Fruit fly (Drosophila melanogaster): ENCODE measurements around the gene CG13474.
A peak's percentile ranks its signal among the peaks of the same experiment; 100 is the strongest.

CG13474 gene

dm6 chr3L:14665802-14666351 lies 31.0 kb downstream of the CG13474 start (continued):
- peak; percentile 91 for TF ChIP-seq CG15269 (tag; optimal IDR thresholded peaks at IDR 0.05)
- TF ChIP-seq pita (GFP tag; optimal IDR thresholded peaks at IDR 0.05) = no peak
- peak; percentile 90 for TF ChIP-seq PHDP (tag; optimal IDR thresholded peaks at IDR 0.05)
- peak; percentile 86 for TF ChIP-seq ttk (GFP tag; IDR thresholded peaks at IDR 0.05)
- TF ChIP-seq gro (GFP tag; optimal IDR thresholded peaks at IDR 0.05) = peak; percentile 89
- peak; percentile 53 for TF ChIP-seq crol (GFP tag; IDR thresholded peaks at IDR 0.05)
- TF ChIP-seq Bteb2 (GFP tag; optimal IDR thresholded peaks at IDR 0.05) = peak; percentile 77
- peak; percentile 65 for TF ChIP-seq Myb (GFP tag; optimal IDR thresholded peaks at IDR 0.05)
- peak; percentile 82 for TF ChIP-seq CG11247 (GFP tag; IDR thresholded peaks at IDR 0.05)
- TF ChIP-seq chm (GFP tag; IDR thresholded peaks at IDR 0.05) = peak; percentile 91
- TF ChIP-seq Adf1 (GFP tag; IDR thresholded peaks at IDR 0.05) = no peak
- peak; percentile 37 for TF ChIP-seq da (GFP tag; optimal IDR thresholded peaks at IDR 0.05)
- 0 out of 2 replicates have a peak, but pooled peaks have one; percentile 9 for TF ChIP-seq GATAe (GFP tag; conservative IDR thresholded peaks at IDR 0.05)
- TF ChIP-seq bcd (GFP tag; optimal IDR thresholded peaks at IDR 0.05) = peak; percentile 88
- peak; percentile 99 for TF ChIP-seq sens (GFP tag)
- peak; percentile 83 for TF ChIP-seq org-1 (GFP tag; optimal IDR thresholded peaks at IDR 0.05)
- TF ChIP-seq CG31224 (GFP tag; IDR thresholded peaks at IDR 0.05) = peak; percentile 68
- peak; percentile 57 for TF ChIP-seq CG17802 (tag; optimal IDR thresholded peaks at IDR 0.05)
- TF ChIP-seq CG10959 (GFP tag; IDR thresholded peaks at IDR 0.05) = peak; percentile 84
- peak; percentile 80 for TF ChIP-seq CG4404 (GFP tag; IDR thresholded peaks at IDR 0.05)
- TF ChIP-seq fd3F (GFP tag; optimal IDR thresholded peaks at IDR 0.05) = peak; percentile 68
- TF ChIP-seq Blimp-1 (GFP tag; optimal IDR thresholded peaks at IDR 0.05) = peak; percentile 91
- peak; percentile 67; the same call in 1 of the 3 replicates for TF ChIP-seq CG3726 (GFP tag; IDR thresholded peaks at IDR 0.05)
- TF ChIP-seq Hr39 (optimal IDR thresholded peaks at IDR 0.05) = no peak
- peak; percentile 89 for TF ChIP-seq CG4854 (GFP tag; optimal IDR thresholded peaks at IDR 0.05)
- TF ChIP-seq tup (GFP tag; optimal IDR thresholded peaks at IDR 0.05) = peak; percentile 79
- peak; percentile 88 for TF ChIP-seq CG12659 (GFP tag; optimal IDR thresholded peaks at IDR 0.05)
- TF ChIP-seq CG32772 (GFP tag; IDR thresholded peaks at IDR 0.05) = peak; percentile 85
- TF ChIP-seq CG11085 (GFP tag; IDR thresholded peaks at IDR 0.05) = peak; percentile 58
- peak; percentile 81 for TF ChIP-seq phol (tag; optimal IDR thresholded peaks at IDR 0.05)
- peak; percentile 84 for TF ChIP-seq pho (GFP tag; optimal IDR thresholded peaks at IDR 0.05)
- peak; percentile 92 for TF ChIP-seq unpg (GFP tag; optimal IDR thresholded peaks at IDR 0.05)
- TF ChIP-seq stwl (tag; optimal IDR thresholded peaks at IDR 0.05) = peak; percentile 33
- TF ChIP-seq sd (tag; optimal IDR thresholded peaks at IDR 0.05) = peak; percentile 64
- no peak for TF ChIP-seq CG6791 (GFP tag; IDR thresholded peaks at IDR 0.05; ENCODE audit: partially characterized antibody)
- TF ChIP-seq Taf1 (GFP tag; IDR thresholded peaks at IDR 0.05) = peak; percentile 62; the same call in 1 of the 2 replicates
- peak; percentile 77 for TF ChIP-seq Dbx (GFP tag; IDR thresholded peaks at IDR 0.05)
- peak; percentile 71 for TF ChIP-seq CG32767 (GFP tag; IDR thresholded peaks at IDR 0.05)
- peak; percentile 66 for TF ChIP-seq CG1024 (GFP tag; IDR thresholded peaks at IDR 0.05)
- peak; percentile 91 for TF ChIP-seq CG2120 (GFP tag; optimal IDR thresholded peaks at IDR 0.05)
- TF ChIP-seq CG17186 (GFP tag; optimal IDR thresholded peaks at IDR 0.05) = no peak
- TF ChIP-seq Neu2 (GFP tag; optimal IDR thresholded peaks at IDR 0.05; ENCODE audit: borderline replicate concordance) = no peak
- peak; percentile 82 for TF ChIP-seq maf-S (GFP tag; optimal IDR thresholded peaks at IDR 0.05)
- peak; percentile 71 for TF ChIP-seq CG2889 (GFP tag; IDR thresholded peaks at IDR 0.05)
- TF ChIP-seq CG13894 (tag; optimal IDR thresholded peaks at IDR 0.05) = peak; percentile 74
- peak; percentile 80 for TF ChIP-seq slou (GFP tag; optimal IDR thresholded peaks at IDR 0.05)
- peak; percentile 81 for TF ChIP-seq CG18764 (GFP tag; optimal IDR thresholded peaks at IDR 0.05)
- TF ChIP-seq toy (GFP tag; IDR thresholded peaks at IDR 0.05) = peak; percentile 74
- peak; percentile 64 for TF ChIP-seq CG14965 (GFP tag; optimal IDR thresholded peaks at IDR 0.05; ENCODE audit: borderline replicate concordance)
- TF ChIP-seq sc (optimal IDR thresholded peaks at IDR 0.05) = no peak
- peak; percentile 83 for TF ChIP-seq sc (GFP tag; optimal IDR thresholded peaks at IDR 0.05)

Data from whole organism, embryonic.